Fruit fly (Drosophila melanogaster): Measurements from ENCODE around the gene Qsox4.

Gene Qsox4

dm6 chr3R:23729066-23729465 is 26.5 kb downstream of the Qsox4 start (continued):
- no peak for TF ChIP-seq H15 (GFP tag; IDR thresholded peaks at IDR 0.05)
- TF ChIP-seq CG17328 (GFP tag; IDR thresholded peaks at IDR 0.05) = no peak
- TF ChIP-seq CG1024 (GFP tag; IDR thresholded peaks at IDR 0.05) = no peak
- no peak for TF ChIP-seq CG11085 (GFP tag; IDR thresholded peaks at IDR 0.05)
- TF ChIP-seq schlank (tag; optimal IDR thresholded peaks at IDR 0.05) = peak; percentile 75
- TF ChIP-seq Sox100B (GFP tag; optimal IDR thresholded peaks at IDR 0.05) = no peak
- TF ChIP-seq D19A (tag; optimal IDR thresholded peaks at IDR 0.05) = no peak
- no peak for TF ChIP-seq Dip2 (GFP tag; IDR thresholded peaks at IDR 0.05)
- TF ChIP-seq CG12219 (GFP tag; optimal IDR thresholded peaks at IDR 0.05) = peak; percentile 45
- peak; percentile 34 for TF ChIP-seq CG7786 (GFP tag; optimal IDR thresholded peaks at IDR 0.05)
- TF ChIP-seq jing (GFP tag; optimal IDR thresholded peaks at IDR 0.05) = no peak
- TF ChIP-seq CG11247 (GFP tag; IDR thresholded peaks at IDR 0.05) = no peak
- peak; percentile 81 for TF ChIP-seq B-H2 (GFP tag; optimal IDR thresholded peaks at IDR 0.05)
- TF ChIP-seq nom (GFP tag; optimal IDR thresholded peaks at IDR 0.05) = no peak
- TF ChIP-seq dimm (GFP tag; IDR thresholded peaks at IDR 0.05) = no peak
- TF ChIP-seq wor (GFP tag; IDR thresholded peaks at IDR 0.05) = no peak
- no peak for TF ChIP-seq nerfin-1 (tag; optimal IDR thresholded peaks at IDR 0.05)
- TF ChIP-seq scrt (GFP tag; optimal IDR thresholded peaks at IDR 0.05) = peak; percentile 46
- TF ChIP-seq Doc3 (GFP tag; IDR thresholded peaks at IDR 0.05; ENCODE audit: partially characterized antibody) = no peak
- TF ChIP-seq CG8359 (GFP tag; optimal IDR thresholded peaks at IDR 0.05; ENCODE audit: borderline replicate concordance) = no peak
- no peak for TF ChIP-seq sd (tag; optimal IDR thresholded peaks at IDR 0.05)
- TF ChIP-seq Rfx (GFP tag; IDR thresholded peaks at IDR 0.05) = peak; percentile 48; the same call in 1 of the 2 replicates
- no peak; the same call in 1 of the 2 replicates for TF ChIP-seq Awh (GFP tag; IDR thresholded peaks at IDR 0.05)
- no peak for TF ChIP-seq gcm2 (GFP tag; optimal IDR thresholded peaks at IDR 0.05)
- no peak for TF ChIP-seq CG2199 (GFP tag; IDR thresholded peaks at IDR 0.05)
- TF ChIP-seq CG1602 (GFP tag; optimal IDR thresholded peaks at IDR 0.05) = no peak
- peak; percentile 72 for TF ChIP-seq CG3281 (GFP tag; optimal IDR thresholded peaks at IDR 0.05)
- no peak for TF ChIP-seq CG31388 (GFP tag; optimal IDR thresholded peaks at IDR 0.05)
- no peak for TF ChIP-seq Mes4 (GFP tag; optimal IDR thresholded peaks at IDR 0.05)
- no peak for TF ChIP-seq CG3163 (GFP tag; optimal IDR thresholded peaks at IDR 0.05)
- TF ChIP-seq pzg (GFP tag; optimal IDR thresholded peaks at IDR 0.05) = no peak
- TF ChIP-seq Rx (GFP tag; IDR thresholded peaks at IDR 0.05) = no peak
- TF ChIP-seq dpn (GFP tag; optimal IDR thresholded peaks at IDR 0.05) = peak in 1 of 2 experiments; percentile 26
- no peak for TF ChIP-seq otp (GFP tag; IDR thresholded peaks at IDR 0.05)
- no peak for TF ChIP-seq sisA (GFP tag; IDR thresholded peaks at IDR 0.05)
- TF ChIP-seq CG9817 (tag; optimal IDR thresholded peaks at IDR 0.05) = no peak
- TF ChIP-seq CG9876 (GFP tag; optimal IDR thresholded peaks at IDR 0.05) = no peak
- TF ChIP-seq danr (GFP tag; IDR thresholded peaks at IDR 0.05) = no peak
- peak; percentile 40 for TF ChIP-seq unpg (GFP tag; optimal IDR thresholded peaks at IDR 0.05)
- no peak for TF ChIP-seq CG7963 (GFP tag; IDR thresholded peaks at IDR 0.05; ENCODE audit: partially characterized antibody)
- no peak for TF ChIP-seq chm (GFP tag; IDR thresholded peaks at IDR 0.05)
- TF ChIP-seq CG33557 (GFP tag; optimal IDR thresholded peaks at IDR 0.05) = no peak
- TF ChIP-seq Lhr (GFP tag; optimal IDR thresholded peaks at IDR 0.05) = no peak
- TF ChIP-seq Hr3 (GFP tag; optimal IDR thresholded peaks at IDR 0.05) = no peak
- TF ChIP-seq bsh (GFP tag; optimal IDR thresholded peaks at IDR 0.05) = peak in 1 of 2 experiments; percentile 24
- no peak for TF ChIP-seq ato (GFP tag; IDR thresholded peaks at IDR 0.05; ENCODE audit: partially characterized antibody)
- peak; percentile 75 for TF ChIP-seq twi (tag; optimal IDR thresholded peaks at IDR 0.05)
- no peak for TF ChIP-seq dmrt99B (tag; optimal IDR thresholded peaks at IDR 0.05)
- TF ChIP-seq CG43689 (GFP tag; IDR thresholded peaks at IDR 0.05) = no peak
- TF ChIP-seq CG15011 (GFP tag; optimal IDR thresholded peaks at IDR 0.05) = peak; percentile 24
- TF ChIP-seq E2f2 (GFP tag; IDR thresholded peaks at IDR 0.05) = no peak
- TF ChIP-seq inv (GFP tag; IDR thresholded peaks at IDR 0.05; ENCODE audit: partially characterized antibody) = no peak

Data from whole organism, embryonic.